Fruit fly (Drosophila melanogaster) whole organism, embryonic: ENCODE results near the gene CG4218.

ENCODE experiments used
- ATbp ChIP-seq: fragments of 200-800 bp; sonication (Bioruptor generic); optimal IDR thresholded peaks from 2 replicates; lab custom pipeline; 2017; ENCODE audit warnings: missing biosample characterization, mild to moderate bottlenecking, missing genetic modification characterization, missing genetic modification reagents
- Adf1 ChIP-seq: fragments of 200-800 bp; sonication (Bioruptor generic); IDR thresholded peaks from 2 replicates; pipeline ENCODE4 v1.3.6; 2022; ENCODE audit warnings: missing biosample characterization, missing genetic modification characterization
- Antp ChIP-seq: fragments of 200-800 bp; sonication (Bioruptor generic); optimal IDR thresholded peaks from 3 replicates; lab custom pipeline; 2016; ENCODE audit warnings: missing biosample characterization, missing genetic modification characterization
- Atf6 ChIP-seq: fragments of 200-800 bp; sonication (Bioruptor generic); IDR thresholded peaks from 2 replicates; pipeline ENCODE4 v1.3.6; 2022; ENCODE audit warnings: missing biosample characterization, missing genetic modification characterization
- Bdp1 ChIP-seq: fragments of 200-800 bp; sonication (Bioruptor generic); optimal IDR thresholded peaks from 3 replicates; lab custom pipeline; 2016; ENCODE audit warnings: missing biosample characterization, missing genetic modification characterization
- CG11695 ChIP-seq: fragments of 200-800 bp; sonication (Bioruptor generic); IDR thresholded peaks from 3 replicates; pipeline ENCODE4 v1.3.6; 2022; ENCODE audit warnings: missing biosample characterization, missing genetic modification characterization
- CG12391 ChIP-seq: fragments of 200-800 bp; sonication (Bioruptor generic); optimal IDR thresholded peaks from 3 replicates; lab custom pipeline; 2018; ENCODE audit warnings: missing biosample characterization, mild to moderate bottlenecking, missing genetic modification characterization, moderate library complexity
- CG14014 ChIP-seq: fragments of 200-800 bp; sonication (Bioruptor generic); IDR thresholded peaks from 2 replicates; pipeline ENCODE4 v1.3.6; 2022; ENCODE audit warnings: missing biosample characterization, missing genetic modification characterization
- CG1603 ChIP-seq: fragments of 200-800 bp; sonication (Bioruptor generic); optimal IDR thresholded peaks from 2 replicates; lab custom pipeline; 2019; ENCODE audit warnings: missing biosample characterization, mild to moderate bottlenecking, missing genetic modification characterization, moderate library complexity
- CG17186 ChIP-seq: fragments of 200-800 bp; sonication (Bioruptor generic); optimal IDR thresholded peaks from 3 replicates; lab custom pipeline; 2017; ENCODE audit warnings: missing biosample characterization, missing genetic modification reagents, missing genetic modification characterization
- CG17568 ChIP-seq: fragments of 200-800 bp; sonication (Bioruptor generic); optimal IDR thresholded peaks from 2 replicates; lab custom pipeline; 2018; ENCODE audit warnings: missing biosample characterization, mild to moderate bottlenecking, missing genetic modification characterization, moderate library complexity
- CG17912 ChIP-seq: fragments of 200-800 bp; sonication (Bioruptor generic); optimal IDR thresholded peaks from 2 replicates; lab custom pipeline; 2018; ENCODE audit warnings: missing biosample characterization, mild to moderate bottlenecking, missing genetic modification characterization
- CG18262 ChIP-seq: fragments of 200-800 bp; optimal IDR thresholded peaks from 3 replicates; lab custom pipeline; 2019; ENCODE audit warnings: missing biosample characterization, mild to moderate bottlenecking, missing genetic modification characterization, moderate library complexity
- CG2712 ChIP-seq: fragments of 200-800 bp; optimal IDR thresholded peaks from 3 replicates; lab custom pipeline; 2019; ENCODE audit warnings: missing biosample characterization, mild to moderate bottlenecking, missing genetic modification characterization, moderate library complexity
- CG30403 ChIP-seq: fragments of 200-800 bp; sonication (Bioruptor generic); optimal IDR thresholded peaks from 3 replicates; lab custom pipeline; 2016; ENCODE audit warnings: missing biosample characterization, missing genetic modification characterization
- CG32767 ChIP-seq: fragments of 200-800 bp; sonication (Bioruptor generic); IDR thresholded peaks from 2 replicates; pipeline ENCODE4 v1.3.6; 2022; ENCODE audit warnings: missing biosample characterization, missing genetic modification characterization
- CG4424 ChIP-seq: fragments of 200-800 bp; sonication (Bioruptor generic); optimal IDR thresholded peaks from 3 replicates; lab custom pipeline; 2016; ENCODE audit warnings: missing biosample characterization, missing genetic modification characterization
- CG6683 ChIP-seq: fragments of 200-800 bp; sonication (Bioruptor generic); optimal IDR thresholded peaks from 2 replicates; lab custom pipeline; 2017; ENCODE audit warnings: missing biosample characterization, mild to moderate bottlenecking, missing genetic modification characterization, missing genetic modification reagents
- CG7987 ChIP-seq: fragments of 200-800 bp; sonication (Bioruptor generic); optimal IDR thresholded peaks from 2 replicates; lab custom pipeline; 2018; ENCODE audit warnings: missing biosample characterization, mild to moderate bottlenecking, missing genetic modification characterization, moderate library complexity
- Dad ChIP-seq: fragments of 200-800 bp; sonication (Bioruptor generic); optimal IDR thresholded peaks from 3 replicates; lab custom pipeline; 2016; ENCODE audit warnings: missing biosample characterization, missing genetic modification characterization
- Dll ChIP-seq: fragments of 200-800 bp; sonication (Bioruptor generic); IDR thresholded peaks from 4 replicates; pipeline ENCODE4 v1.3.6; 2022; ENCODE audit warnings: missing biosample characterization, missing genetic modification characterization; ENCODE audit not compliant: partially characterized antibody
- HHEX ChIP-seq: fragments of 200-800 bp; sonication (Bioruptor generic); optimal IDR thresholded peaks from 3 replicates; lab custom pipeline; 2017; ENCODE audit warnings: missing biosample characterization, mild to moderate bottlenecking, missing genetic modification characterization, missing genetic modification reagents
- Lim3 ChIP-seq: fragments of 200-800 bp; sonication (Bioruptor generic); IDR thresholded peaks from 2 replicates; pipeline ENCODE4 v1.3.6; 2022; ENCODE audit warnings: missing biosample characterization, missing genetic modification characterization
- MTF-1 ChIP-seq: fragments of 200-800 bp; sonication (Bioruptor generic); optimal IDR thresholded peaks from 2 replicates; lab custom pipeline; 2018; ENCODE audit warnings: missing biosample characterization, mild to moderate bottlenecking, missing genetic modification characterization, borderline replicate concordance
- Mrtf ChIP-seq: fragments of 200-800 bp; sonication (Bioruptor generic); IDR thresholded peaks from 3 replicates; pipeline ENCODE4 v1.3.6; 2022; ENCODE audit warnings: missing biosample characterization, missing genetic modification characterization
- Nf-YC ChIP-seq: fragments of 200-800 bp; optimal IDR thresholded peaks from 3 replicates; lab custom pipeline; 2019; ENCODE audit warnings: missing biosample characterization, mild to moderate bottlenecking, missing genetic modification characterization, moderate library complexity
- Opbp ChIP-seq: fragments of 200-800 bp; sonication (Bioruptor generic); IDR thresholded peaks from 3 replicates; pipeline ENCODE4 v1.3.6; 2022; ENCODE audit warnings: missing biosample characterization, missing genetic modification characterization; ENCODE audit not compliant: partially characterized antibody
- Ssrp ChIP-seq: fragments of 200-800 bp; sonication (Bioruptor generic); optimal IDR thresholded peaks from 2 replicates; lab custom pipeline; 2018; ENCODE audit warnings: missing biosample characterization, mild to moderate bottlenecking, missing genetic modification characterization, moderate library complexity
- Usf ChIP-seq: fragments of 200-800 bp; sonication (Bioruptor generic); optimal IDR thresholded peaks from 2 replicates; lab custom pipeline; 2017; ENCODE audit warnings: missing genotype, missing biosample characterization, missing genetic modification characterization
- bsh ChIP-seq, 2 experiments: fragments of 200-800 bp; sonication (Bioruptor generic); optimal IDR thresholded peaks; 2 replicates each; lab custom pipeline; 2017 to 2018; ENCODE audit warnings: mild to moderate bottlenecking in 2 of 2, missing biosample characterization in 2 of 2, missing genetic modification characterization in 2 of 2, moderate library complexity in 1 of 2
- crc ChIP-seq: fragments of 200-800 bp; sonication (Bioruptor generic); optimal IDR thresholded peaks from 2 replicates; lab custom pipeline; 2016; ENCODE audit warnings: missing biosample characterization, missing genetic modification characterization
- dan ChIP-seq: fragments of 200-800 bp; sonication (Bioruptor generic); IDR thresholded peaks from 2 replicates; pipeline ENCODE4 v1.3.6; 2022; ENCODE audit warnings: missing biosample characterization, missing genetic modification characterization
- gce ChIP-seq: fragments of 200-800 bp; sonication (Bioruptor generic); IDR thresholded peaks from 3 replicates; pipeline ENCODE4 v1.3.6; 2022; ENCODE audit warnings: missing biosample characterization, missing genetic modification characterization
- gro ChIP-seq: fragments of 200-800 bp; sonication (Bioruptor generic); optimal IDR thresholded peaks from 2 replicates; lab custom pipeline; 2016; ENCODE audit warnings: missing biosample characterization, missing genetic modification characterization
- nau ChIP-seq: fragments of 200-800 bp; sonication (Bioruptor generic); optimal IDR thresholded peaks from 3 replicates; lab custom pipeline; 2017; ENCODE audit warnings: missing biosample characterization, mild to moderate bottlenecking, missing genetic modification characterization, missing genetic modification reagents
- org-1 ChIP-seq: fragments of 200-800 bp; sonication (Bioruptor generic); optimal IDR thresholded peaks from 2 replicates; lab custom pipeline; 2017; ENCODE audit warnings: missing biosample characterization, missing genetic modification characterization
- pan ChIP-seq, 4 experiments: fragments of >200 bp in 3 of 4; fragments of 200-800 bp in 1 of 4; sonication (Bioruptor generic) in 1 of 4; optimal IDR thresholded peaks in 3 of 4; IDR thresholded peaks in 1 of 4; 2 replicates each; pipeline versions ENCODE4 v1.3.6 to Lab custom; 2017 to 2022; ENCODE audit warnings: missing biosample characterization in 2 of 4, missing genetic modification characterization in 2 of 4, mixed read lengths in 1 of 4
- pnt ChIP-seq: fragments of 200-800 bp; sonication (Bioruptor generic); optimal IDR thresholded peaks from 3 replicates; lab custom pipeline; 2016; ENCODE audit warnings: missing biosample characterization, missing genetic modification characterization
- pzg ChIP-seq: fragments of 200-800 bp; sonication (Bioruptor generic); optimal IDR thresholded peaks from 3 replicates; lab custom pipeline; 2018; ENCODE audit warnings: missing biosample characterization, mild to moderate bottlenecking, missing genetic modification characterization, moderate library complexity
- row ChIP-seq: fragments of 200-800 bp; sonication (Bioruptor generic); IDR thresholded peaks from 3 replicates; pipeline ENCODE4 v1.3.6; 2022; ENCODE audit warnings: missing biosample characterization, missing genetic modification characterization
- scrt ChIP-seq: fragments of 200-800 bp; sonication (Bioruptor generic); optimal IDR thresholded peaks from 2 replicates; lab custom pipeline; 2018; ENCODE audit warnings: missing biosample characterization, mild to moderate bottlenecking, missing genetic modification characterization, moderate library complexity
- sna ChIP-seq: fragments of 200-800 bp; sonication (Bioruptor generic); IDR thresholded peaks from 2 replicates; pipeline ENCODE4 v1.3.6; 2022; ENCODE audit warnings: missing biosample characterization, missing genetic modification characterization; ENCODE audit not compliant: partially characterized antibody
- sug ChIP-seq: fragments of 200-800 bp; optimal IDR thresholded peaks from 2 replicates; lab custom pipeline; 2019; ENCODE audit warnings: missing biosample characterization, mild to moderate bottlenecking, missing genetic modification characterization, moderate library complexity
- tio ChIP-seq: fragments of 200-800 bp; sonication (Bioruptor generic); optimal IDR thresholded peaks from 2 replicates; lab custom pipeline; 2017; ENCODE audit warnings: missing biosample characterization, missing genetic modification characterization, inconsistent platforms
- trem ChIP-seq: fragments of 200-800 bp; optimal IDR thresholded peaks from 3 replicates; lab custom pipeline; 2019; ENCODE audit warnings: missing biosample characterization, mild to moderate bottlenecking, missing genetic modification characterization, moderate library complexity
- zen2 ChIP-seq: fragments of 200-800 bp; sonication (Bioruptor generic); IDR thresholded peaks from 3 replicates; pipeline ENCODE4 v1.3.6; 2022; ENCODE audit warnings: missing biosample characterization, missing genetic modification characterization; ENCODE audit not compliant: partially characterized antibody
- zf30C ChIP-seq: fragments of 200-800 bp; sonication (Bioruptor generic); optimal IDR thresholded peaks from 3 replicates; lab custom pipeline; 2018; ENCODE audit warnings: missing biosample characterization, mild to moderate bottlenecking, missing genetic modification characterization

Gene CG4218

DNA sequence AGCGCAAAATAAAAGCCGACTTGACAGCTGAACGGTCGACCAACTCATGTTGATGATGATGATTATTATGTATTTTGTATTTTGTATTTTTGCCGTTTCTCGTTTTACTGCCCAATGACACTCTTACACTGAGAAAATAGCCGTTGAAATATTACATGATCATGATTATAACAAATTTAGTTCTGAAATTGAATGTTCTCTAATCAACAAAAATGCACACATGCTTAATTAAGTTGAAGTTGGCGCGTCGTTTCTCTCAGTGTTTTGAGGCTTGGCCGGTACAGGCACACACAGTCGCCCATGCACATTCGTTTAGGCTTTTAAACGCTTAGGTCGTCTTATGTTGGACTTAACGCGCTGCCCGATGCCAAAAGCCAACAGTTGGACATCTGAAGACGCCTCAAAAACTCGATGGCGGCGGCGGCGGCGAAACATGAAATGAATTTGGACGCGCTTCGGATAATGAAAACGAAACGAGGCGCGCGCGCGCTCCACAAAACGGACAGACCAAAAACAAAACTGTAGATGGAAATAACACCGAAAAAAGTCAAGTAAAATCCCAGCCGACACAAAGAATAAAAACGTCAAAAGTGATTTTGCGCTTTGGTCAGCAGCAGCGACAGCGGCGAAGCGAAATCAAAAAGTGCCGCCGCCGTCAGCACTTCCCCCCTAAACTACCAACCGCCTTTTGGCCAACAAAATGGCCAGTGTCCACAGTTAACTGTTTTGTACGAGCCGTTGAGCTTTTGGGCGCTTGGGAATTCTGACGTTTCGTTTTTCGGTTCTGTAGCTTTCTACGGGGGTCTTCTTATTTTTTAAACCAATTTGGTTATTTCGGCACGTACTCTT lies 46.1 kb downstream of the CG4218 start (continued):
- TF ChIP-seq CG17912 (GFP tag; lab: Kevin White, UChicago), result peak; percentile 74
- peak; percentile 93 for TF ChIP-seq Atf6
- peak; percentile 66 for TF ChIP-seq CG17186 (GFP tag; lab: Kevin White, UChicago)
- peak; percentile 89 for TF ChIP-seq nau (GFP tag; lab: Kevin White, UChicago)
- TF ChIP-seq HHEX (GFP tag; lab: Kevin White, UChicago), result peak; percentile 92
- peak; percentile 0 for TF ChIP-seq pzg
- TF ChIP-seq CG7987, result peak; percentile 88
- peak; percentile 91 for TF ChIP-seq row (GFP tag; lab: Robert Waterston, UW)
- TF ChIP-seq CG2712 (tag; lab: Kevin White, UChicago), result peak; percentile 91
- peak; percentile 81 for TF ChIP-seq trem (tag; lab: Kevin White, UChicago)
- TF ChIP-seq Dad (GFP tag; lab: Kevin White, UChicago), result peak; percentile 86
- peak; percentile 89 for TF ChIP-seq ATbp
- peak; percentile 90 for TF ChIP-seq gro (GFP tag; lab: Kevin White, UChicago)
- peak; percentile 91 for TF ChIP-seq CG18262 (tag; lab: Kevin White, UChicago)
- no peak for TF ChIP-seq Opbp (GFP tag; lab: Robert Waterston, UW)
- TF ChIP-seq dan, result no peak
- peak; percentile 85 for TF ChIP-seq CG32767 (GFP tag; lab: Robert Waterston, UW)
- peak; percentile 88 for TF ChIP-seq tio
- TF ChIP-seq Lim3 (GFP tag; lab: Robert Waterston, UW), result peak; percentile 82
- peak; percentile 86 for TF ChIP-seq Ssrp
- TF ChIP-seq bsh (GFP tag; optimal IDR thresholded peaks at IDR 0.05; lab: Kevin White, UChicago), result peak; percentile 13 to 93
- no peak for TF ChIP-seq Dll (GFP tag; lab: Robert Waterston, UW)
- peak; percentile 87 for TF ChIP-seq CG17568 (GFP tag; lab: Kevin White, UChicago)
- peak; percentile 75 for TF ChIP-seq Nf-YC
- no peak for TF ChIP-seq zen2
- peak; percentile 91 for TF ChIP-seq Mrtf
- no peak for TF ChIP-seq pan (optimal IDR thresholded peaks at IDR 0.05; lab: Kevin White, UChicago)
- peak in 1 of 2 experiments; percentile 96 for TF ChIP-seq pan (GFP tag; optimal IDR thresholded peaks at IDR 0.05 in 1 of 2, IDR thresholded peaks at IDR 0.05 in 1 of 2)
- TF ChIP-seq CG11695 (GFP tag; lab: Robert Waterston, UW), result peak; percentile 93
- TF ChIP-seq CG30403, result peak; percentile 95
- TF ChIP-seq gce, result peak; percentile 88; the same call in 2 of the 3 replicates
- TF ChIP-seq CG1603 (tag; lab: Kevin White, UChicago), result peak; percentile 96
- TF ChIP-seq Antp (GFP tag; lab: Kevin White, UChicago), result peak; percentile 92
- TF ChIP-seq Bdp1, result peak; percentile 75
- TF ChIP-seq sna (GFP tag; lab: Robert Waterston, UW), result no peak
- peak; percentile 94 for TF ChIP-seq CG4424 (GFP tag; lab: Kevin White, UChicago)
- peak; percentile 87 for TF ChIP-seq MTF-1 (GFP tag; lab: Kevin White, UChicago)
- TF ChIP-seq zf30C (GFP tag; lab: Kevin White, UChicago), result peak; percentile 57
- peak; percentile 91 for TF ChIP-seq CG12391 (tag; lab: Kevin White, UChicago)
- peak; percentile 89 for TF ChIP-seq crc (GFP tag; lab: Kevin White, UChicago)
- TF ChIP-seq pnt (GFP tag; lab: Kevin White, UChicago), result peak; percentile 94
- peak; percentile 86 for TF ChIP-seq scrt (GFP tag; lab: Kevin White, UChicago)
- TF ChIP-seq Usf (GFP tag; lab: Kevin White, UChicago), result peak; percentile 57
- peak; percentile 75 for TF ChIP-seq sug (tag; lab: Kevin White, UChicago)
- TF ChIP-seq org-1 (GFP tag; lab: Kevin White, UChicago), result peak; percentile 92
- peak; percentile 70 for TF ChIP-seq CG6683
- TF ChIP-seq Adf1 (GFP tag; lab: Robert Waterston, UW), result peak; percentile 54; the same call in 1 of the 2 replicates
- peak; percentile 93 for TF ChIP-seq CG14014 (GFP tag; lab: Robert Waterston, UW)
